Worm (Caenorhabditis elegans): ENCODE data around the gene drd-50.

Gene drd-50

ce11 chrIV:4093087-4093486 lies 24.4 kb upstream of the drd-50 start (continued):
- TF ChIP-seq zip-2 (tag; optimal IDR thresholded peaks at IDR 0.05) (no peak), nhr-10 (tag; optimal IDR thresholded peaks at IDR 0.05) (no peak), set-16 (GFP tag; IDR thresholded peaks at IDR 0.05) (peak; percentile 63; the same call in 1 of the 2 replicates), ceh-32 (tag; optimal IDR thresholded peaks at IDR 0.05; ENCODE audit: poor library complexity) (no peak), hif-1 (tag; optimal IDR thresholded peaks at IDR 0.05) (peak in 1 of 2 experiments; percentile 47), arid-1 (GFP tag; conservative IDR thresholded peaks at IDR 0.05) (no peak; the same call in 1 of the 2 replicates), ceh-62 (tag; optimal IDR thresholded peaks at IDR 0.05) (no peak), F26F4.8 (GFP tag; conservative IDR thresholded peaks at IDR 0.05) (no peak), hlh-30 (tag; optimal IDR thresholded peaks at IDR 0.05; ENCODE audit: insufficient read depth) (peak; percentile 64), ceh-82 (tag; optimal IDR thresholded peaks at IDR 0.05) (no peak), jun-1 (tag; optimal IDR thresholded peaks at IDR 0.05) (no peak), ztf-7 (tag; optimal IDR thresholded peaks at IDR 0.05) (no peak), nhr-102 (tag; optimal IDR thresholded peaks at IDR 0.05) (peak; percentile 33), dmd-9 (GFP tag; IDR thresholded peaks at IDR 0.05) (no peak), pqm-1 (tag; optimal IDR thresholded peaks at IDR 0.05) (no peak), daf-16 (GFP tag; optimal IDR thresholded peaks at IDR 0.05) (peak in 1 of 2 experiments; percentile 28), daf-16 (tag; optimal IDR thresholded peaks at IDR 0.05) (peak; percentile 54), spr-3 (GFP tag; optimal IDR thresholded peaks at IDR 0.05) (no peak), nhr-76 (tag; optimal IDR thresholded peaks at IDR 0.05) (no peak), ceh-44 (GFP tag; IDR thresholded peaks at IDR 0.05) (no peak), ceh-28 (tag; optimal IDR thresholded peaks at IDR 0.05) (peak; percentile 62), mdt-29 (GFP tag; IDR thresholded peaks at IDR 0.05) (no peak), hlh-11 (tag; optimal IDR thresholded peaks at IDR 0.05) (peak; percentile 90), lin-29 (GFP tag; IDR thresholded peaks at IDR 0.05) (no peak), unc-130 (GFP tag; optimal IDR thresholded peaks at IDR 0.05) (no peak), daf-19 (GFP tag; conservative IDR thresholded peaks at IDR 0.05) (no peak), Y105C5A.15 (GFP tag; IDR thresholded peaks at IDR 0.05) (no peak), tag-97 (GFP tag; IDR thresholded peaks at IDR 0.05) (no peak), nhr-41 (GFP tag; IDR thresholded peaks at IDR 0.05) (no peak), lir-3 (tag; optimal IDR thresholded peaks at IDR 0.05) (no peak), D1046.2 (GFP tag; IDR thresholded peaks at IDR 0.05) (no peak), daf-12 (tag; optimal IDR thresholded peaks at IDR 0.05) (no peak), unc-39 (tag; optimal IDR thresholded peaks at IDR 0.05) (no peak), tra-1 (GFP tag; IDR thresholded peaks at IDR 0.05) (peak; percentile 62; the same call in 1 of the 2 replicates), ctbp-1 (GFP tag; IDR thresholded peaks at IDR 0.05) (peak; percentile 70; the same call in 1 of the 2 replicates), lin-13 (GFP tag; optimal IDR thresholded peaks at IDR 0.05) (no peak), F49E8.2 (tag; optimal IDR thresholded peaks at IDR 0.05; ENCODE audit: borderline replicate concordance) (no peak), saeg-2 (GFP tag; IDR thresholded peaks at IDR 0.05) (no peak), nhr-237 (tag; optimal IDR thresholded peaks at IDR 0.05) (no peak), nhr-48 (tag; optimal IDR thresholded peaks at IDR 0.05) (peak; percentile 68), unc-62 (GFP tag; optimal IDR thresholded peaks at IDR 0.05 in 1 of 2) (no peak), unc-62 (tag; optimal IDR thresholded peaks at IDR 0.05) (no peak), Y5F2A.4 (GFP tag; optimal IDR thresholded peaks at IDR 0.05) (no peak), sdz-12 (GFP tag; optimal IDR thresholded peaks at IDR 0.05) (no peak), lsy-2 (tag; optimal IDR thresholded peaks at IDR 0.05) (peak in 1 of 2 experiments; percentile 69), duxl-1 (tag; optimal IDR thresholded peaks at IDR 0.05; ENCODE audit: poor library complexity) (peak; percentile 57), T20F7.1 (GFP tag; optimal IDR thresholded peaks at IDR 0.05) (no peak), madf-5 (GFP tag; IDR thresholded peaks at IDR 0.05) (no peak), rbr-2 (tag; optimal IDR thresholded peaks at IDR 0.05) (peak; percentile 79), Y75B8A.6 (GFP tag; IDR thresholded peaks at IDR 0.05) (no peak), nhr-28 (tag; optimal IDR thresholded peaks at IDR 0.05) (peak; percentile 56), fkh-10 (GFP tag; optimal IDR thresholded peaks at IDR 0.05) (no peak)

Data from whole organism, L4 larva.